Worm (Caenorhabditis elegans) whole organism, early embryonic: ENCODE results near the gene ckk-1.
"Not testable (repeated sequence)": the region's sequence is repeated elsewhere in the genome, so short reads cannot be mapped to it uniquely, and the experiment has no call there.

ENCODE experiments used
- F13C5.2 ChIP-seq: sonication (generic microtip); optimal IDR thresholded peaks from 2 replicates; lab custom pipeline; 2017; ENCODE audit warnings: mild to moderate bottlenecking, missing genetic modification characterization, inconsistent platforms, missing compliant biosample characterization
- ama-1 ChIP-seq: fragments of 150-350 bp; optimal IDR thresholded peaks from 2 replicates; lab custom pipeline; 2014
- ceh-13 ChIP-seq: fragments of 200-800 bp; sonication (Bioruptor generic); optimal IDR thresholded peaks from 2 replicates; lab custom pipeline; 2018; ENCODE audit warnings: mild to moderate bottlenecking, missing genetic modification characterization, missing compliant biosample characterization
- ceh-36 ChIP-seq: sonication (generic microtip); optimal IDR thresholded peaks from 2 replicates; lab custom pipeline; 2016; ENCODE audit warnings: missing genetic modification characterization, inconsistent platforms, missing compliant biosample characterization
- pes-1 ChIP-seq: fragments of 200-800 bp; sonication (Bioruptor generic); IDR thresholded peaks from 2 replicates; pipeline ENCODE4 v1.3.6; 2022; ENCODE audit warnings: missing genetic modification reagents, missing genetic modification characterization, missing compliant biosample characterization
- tra-4 ChIP-seq: sonication (generic microtip); optimal IDR thresholded peaks from 2 replicates; lab custom pipeline; 2017; ENCODE audit warnings: missing genetic modification characterization, missing compliant biosample characterization

DNA sequence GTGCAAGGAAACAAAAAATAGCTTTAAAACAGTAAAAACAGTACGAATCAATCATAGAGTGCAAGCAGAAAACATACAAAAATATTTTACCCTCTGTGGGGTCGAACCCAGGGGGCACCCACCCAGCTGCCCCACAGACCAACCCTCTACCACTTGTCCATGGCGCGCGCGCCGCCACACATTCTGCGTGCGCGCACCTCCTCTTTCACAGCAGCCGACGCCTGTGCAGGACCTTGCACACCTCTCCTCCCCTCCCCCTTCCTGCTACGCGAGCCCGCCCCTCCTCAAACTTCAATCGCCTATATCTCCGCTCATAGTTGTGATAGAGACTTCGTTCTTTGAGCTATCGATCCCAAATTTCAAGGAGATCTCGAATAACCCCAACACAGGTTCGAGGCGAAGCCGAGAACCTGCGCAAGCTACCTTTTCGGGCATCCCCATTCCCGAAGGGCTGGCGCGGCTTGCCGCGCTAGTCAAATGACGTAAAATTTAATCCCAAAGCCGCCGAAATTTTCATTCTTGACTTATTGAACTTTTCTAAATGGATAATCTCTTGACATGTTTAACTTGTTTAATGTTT lies 2.1 kb downstream of the ckk-1 start:
- TF ChIP-seq pes-1 (GFP tag; lab: Robert Waterston, UW); ceh-13; F13C5.2 (tag; lab: Kevin White, UChicago); ama-1 (lab: Kevin White, UChicago); tra-4; ceh-36 (tag; lab: Kevin White, UChicago): not testable (repeated sequence)
